Fruit fly (Drosophila melanogaster) whole organism: ENCODE measurements around the gene CG33159.

Experiments used
- EcR ChIP-seq, 2 experiments: fragments of >200 bp; optimal IDR thresholded peaks; 2 replicates each; lab custom pipeline; 2017; ENCODE audit warnings: missing biosample characterization in 2 of 2, missing genetic modification characterization in 2 of 2, missing genetic modification reagents in 2 of 2
- pan ChIP-seq: fragments of >200 bp; optimal IDR thresholded peaks from 2 replicates; lab custom pipeline; 2017

- TF ChIP-seq pan = no peak
- no peak for TF ChIP-seq EcR (GFP tag; optimal IDR thresholded peaks at IDR 0.05; lab: Kevin White, UChicago)
These were observed 20.8 kb upstream of the CG33159 start, which contains the start of gene Larp4B for dm6 chr3L:3224740-3225719.
